Fruit fly (Drosophila melanogaster) whole organism, prepupa: ENCODE measurements around the gene CG32271.

ENCODE experiments used
- Blimp-1 ChIP-seq: fragments of 200-800 bp; sonication (Bioruptor generic); optimal IDR thresholded peaks from 3 replicates; lab custom pipeline; 2017; ENCODE audit warnings: missing biosample characterization, missing genetic modification characterization, mild to moderate bottlenecking, moderate library complexity, missing genetic modification reagents
- CG10631 ChIP-seq: fragments of 200-800 bp; sonication (Bioruptor generic); optimal IDR thresholded peaks from 2 replicates; lab custom pipeline; 2016; ENCODE audit warnings: missing biosample characterization, missing genetic modification characterization
- CG11294 ChIP-seq: fragments of 200-800 bp; sonication (Bioruptor generic); IDR thresholded peaks from 2 replicates; pipeline ENCODE4 v1.3.6; 2022; ENCODE audit warnings: missing biosample characterization, missing genetic modification characterization
- CG11902 ChIP-seq: fragments of 200-800 bp; sonication (Bioruptor generic); optimal IDR thresholded peaks from 3 replicates; lab custom pipeline; 2016; ENCODE audit warnings: missing biosample characterization, missing genetic modification characterization
- CG15336 ChIP-seq: fragments of 200-800 bp; sonication (Bioruptor generic); IDR thresholded peaks from 2 replicates; pipeline ENCODE4 v1.3.6; 2022; ENCODE audit warnings: missing biosample characterization, missing genetic modification characterization
- CG16779 ChIP-seq: fragments of 200-800 bp; sonication (Bioruptor generic); optimal IDR thresholded peaks from 3 replicates; lab custom pipeline; 2017; ENCODE audit warnings: missing biosample characterization, mild to moderate bottlenecking, missing genetic modification characterization
- CG31627 ChIP-seq: fragments of 200-800 bp; sonication (Bioruptor generic); optimal IDR thresholded peaks from 3 replicates; lab custom pipeline; 2016; ENCODE audit warnings: missing biosample characterization, missing genetic modification characterization
- CG32006 ChIP-seq: fragments of 200-800 bp; sonication (Bioruptor generic); optimal IDR thresholded peaks from 3 replicates; lab custom pipeline; 2017; ENCODE audit warnings: missing biosample characterization, mild to moderate bottlenecking, missing genetic modification characterization
- CG3919 ChIP-seq: fragments of 200-800 bp; sonication (Bioruptor generic); optimal IDR thresholded peaks from 3 replicates; lab custom pipeline; 2016; ENCODE audit warnings: missing biosample characterization, missing genetic modification characterization
- CG4318 ChIP-seq: fragments of 200-800 bp; sonication (Bioruptor generic); optimal IDR thresholded peaks from 3 replicates; lab custom pipeline; 2017; ENCODE audit warnings: missing biosample characterization, mild to moderate bottlenecking, missing genetic modification characterization
- CG7368 ChIP-seq: fragments of 200-800 bp; sonication (Bioruptor generic); optimal IDR thresholded peaks from 3 replicates; lab custom pipeline; 2016; ENCODE audit warnings: missing biosample characterization, missing genetic modification characterization
- CG8119 ChIP-seq: fragments of 200-800 bp; sonication (Bioruptor generic); IDR thresholded peaks from 3 replicates; pipeline ENCODE4 v1.3.6; 2022; ENCODE audit warnings: missing biosample characterization, missing genetic modification characterization
- CG9139 ChIP-seq: fragments of 200-800 bp; sonication (Bioruptor generic); optimal IDR thresholded peaks from 3 replicates; lab custom pipeline; 2017; ENCODE audit warnings: missing biosample characterization, mild to moderate bottlenecking, missing genetic modification characterization
- Eip78C ChIP-seq: fragments of 200-800 bp; sonication (Bioruptor generic); peaks from one replicate; lab custom pipeline; 2016; ENCODE audit warnings: missing biosample characterization, missing genetic modification characterization
- Eip93F ChIP-seq: fragments of 200-800 bp; sonication (Bioruptor generic); optimal IDR thresholded peaks from 2 replicates; lab custom pipeline; 2016; ENCODE audit warnings: missing biosample characterization, mild to moderate bottlenecking, missing genetic modification characterization
- Gug ChIP-seq: fragments of 200-800 bp; sonication (Bioruptor generic); IDR thresholded peaks from 2 replicates; pipeline ENCODE4 v1.3.6; 2022; ENCODE audit warnings: missing biosample characterization, missing genetic modification characterization
- Hr38 ChIP-seq: sonication (Bioruptor generic); optimal IDR thresholded peaks from 2 replicates; lab custom pipeline; 2016; ENCODE audit warnings: missing biosample characterization, missing genetic modification characterization
- Hr39 ChIP-seq: fragments of 200-800 bp; sonication (Bioruptor generic); optimal IDR thresholded peaks from 2 replicates; lab custom pipeline; 2016; ENCODE audit warnings: missing biosample characterization, missing genetic modification characterization
- Hr4 ChIP-seq: fragments of 200-800 bp; sonication (Bioruptor generic); optimal IDR thresholded peaks from 3 replicates; lab custom pipeline; 2016; ENCODE audit warnings: missing biosample characterization, missing genetic modification characterization
- Met ChIP-seq: fragments of 200-800 bp; sonication (Bioruptor generic); optimal IDR thresholded peaks from 3 replicates; lab custom pipeline; 2016; ENCODE audit warnings: missing biosample characterization, missing genetic modification characterization
- OdsH ChIP-seq: fragments of 200-800 bp; sonication (Bioruptor generic); optimal IDR thresholded peaks from 3 replicates; lab custom pipeline; 2016; ENCODE audit warnings: missing biosample characterization, missing genetic modification characterization
- Smox ChIP-seq: fragments of 200-800 bp; sonication (Bioruptor generic); optimal IDR thresholded peaks from 3 replicates; lab custom pipeline; 2016; ENCODE audit warnings: missing biosample characterization, missing genetic modification characterization
- Sox15 ChIP-seq: fragments of 200-800 bp; sonication (Bioruptor generic); optimal IDR thresholded peaks from 3 replicates; lab custom pipeline; 2016; ENCODE audit warnings: missing biosample characterization, missing genetic modification characterization
- acj6 ChIP-seq: fragments of 200-800 bp; sonication (Bioruptor generic); optimal IDR thresholded peaks from 3 replicates; lab custom pipeline; 2016; ENCODE audit warnings: missing biosample characterization, missing genetic modification characterization
- eg ChIP-seq: fragments of 200-800 bp; sonication (Bioruptor generic); IDR thresholded peaks from 3 replicates; pipeline ENCODE4 v1.3.6; 2022; ENCODE audit warnings: missing biosample characterization, missing genetic modification characterization
- esn ChIP-seq: fragments of 200-800 bp; sonication (Bioruptor generic); optimal IDR thresholded peaks from 2 replicates; lab custom pipeline; 2016; ENCODE audit warnings: missing biosample characterization, mild to moderate bottlenecking, missing genetic modification characterization, moderate library complexity
- lz ChIP-seq: fragments of 200-800 bp; sonication (Bioruptor generic); optimal IDR thresholded peaks from 3 replicates; lab custom pipeline; 2016; ENCODE audit warnings: missing biosample characterization, missing genetic modification characterization
- net ChIP-seq: fragments of 200-800 bp; sonication (Bioruptor generic); optimal IDR thresholded peaks from 3 replicates; lab custom pipeline; 2016; ENCODE audit warnings: missing biosample characterization, missing genetic modification characterization
- pdm3 ChIP-seq: fragments of 200-800 bp; sonication (Bioruptor generic); optimal IDR thresholded peaks from 3 replicates; lab custom pipeline; 2016; ENCODE audit warnings: missing biosample characterization, missing genetic modification characterization
- spab ChIP-seq: fragments of 200-800 bp; sonication (Bioruptor generic); optimal IDR thresholded peaks from 2 replicates; lab custom pipeline; 2017; ENCODE audit warnings: missing biosample characterization, mild to moderate bottlenecking, missing genetic modification characterization, missing genetic modification reagents
- svp ChIP-seq: fragments of 200-800 bp; sonication (Bioruptor generic); peaks from one replicate; lab custom pipeline; 2016; ENCODE audit warnings: missing biosample characterization, missing genetic modification characterization
- vri ChIP-seq: fragments of 200-800 bp; sonication (Bioruptor generic); optimal IDR thresholded peaks from 3 replicates; lab custom pipeline; 2016; ENCODE audit warnings: missing biosample characterization, mild to moderate bottlenecking, missing genetic modification characterization

CG32271 gene

dm6 chr3L:3203062-3203461 lies at the start of gene CG32271:
Gene CG32271, minus strand, starts transcription at chr3L:3203162.
- TF ChIP-seq CG15336 (GFP tag; lab: Robert Waterston, UW) (no peak), CG10631 (GFP tag; lab: Kevin White, UChicago) (no peak), CG11902 (GFP tag; lab: Kevin White, UChicago) (no peak), CG8119 (GFP tag; lab: Robert Waterston, UW) (no peak), Sox15 (GFP tag; lab: Kevin White, UChicago) (no peak), CG32006 (GFP tag; lab: Kevin White, UChicago) (no peak), pdm3 (GFP tag; lab: Kevin White, UChicago) (no peak), net (GFP tag; lab: Kevin White, UChicago) (no peak), spab (GFP tag; lab: Kevin White, UChicago) (no peak), Gug (GFP tag; lab: Robert Waterston, UW) (no peak), CG7368 (GFP tag; lab: Kevin White, UChicago) (no peak), esn (GFP tag; lab: Kevin White, UChicago) (no peak)

DNA sequence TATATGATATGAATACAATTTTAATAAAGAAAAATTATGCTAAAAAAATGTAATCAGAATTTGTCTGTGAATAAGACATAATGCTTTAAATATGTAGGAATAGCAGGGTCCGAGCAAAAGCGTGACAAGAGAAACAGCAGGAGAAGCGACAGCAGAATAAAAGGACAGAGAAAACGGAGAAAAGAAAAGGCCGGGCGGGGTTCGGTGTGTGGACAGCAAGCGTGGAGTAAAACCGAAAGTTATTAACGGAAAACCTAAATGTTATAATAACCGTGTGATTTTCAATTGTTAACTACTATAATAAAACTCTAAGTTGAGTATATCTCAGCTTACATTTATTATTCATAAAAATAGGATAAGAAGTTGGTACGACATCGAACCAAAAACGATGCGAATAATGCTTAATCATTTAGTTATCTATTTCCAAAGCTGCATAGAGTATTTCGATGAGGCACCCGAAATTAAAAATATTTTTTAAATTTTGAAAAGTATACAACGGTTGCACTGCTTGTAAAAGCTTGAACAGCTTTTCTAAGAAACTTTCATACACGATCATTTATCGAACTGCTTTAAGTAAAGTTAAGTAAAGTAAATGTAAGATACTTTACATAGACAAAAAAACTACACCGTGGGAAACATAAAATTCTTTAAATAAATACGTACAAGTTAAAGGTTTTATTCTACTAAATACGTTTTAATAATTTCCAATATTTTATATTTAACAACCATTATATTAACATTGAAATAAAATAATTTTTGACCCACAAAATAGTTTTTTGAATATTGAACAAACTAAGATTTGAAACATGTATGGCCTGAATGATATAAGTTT lies 48.9 kb upstream of the CG32271 start:
- no peak for TF ChIP-seq CG4318 (GFP tag; lab: Kevin White, UChicago)
- peak; percentile 39 for TF ChIP-seq vri
- no peak for TF ChIP-seq Met
- TF ChIP-seq lz (GFP tag; lab: Kevin White, UChicago): no peak
- TF ChIP-seq Blimp-1 (GFP tag; lab: Kevin White, UChicago): peak; percentile 64
- peak; percentile 55 for TF ChIP-seq Eip78C (GFP tag; lab: Kevin White, UChicago)
- peak; percentile 65 for TF ChIP-seq CG15336 (GFP tag; lab: Robert Waterston, UW)
- peak; percentile 37; the same call in 1 of the 3 replicates for TF ChIP-seq CG8119 (GFP tag; lab: Robert Waterston, UW)
- TF ChIP-seq svp (GFP tag; lab: Kevin White, UChicago): peak; percentile 75
- TF ChIP-seq Hr39 (GFP tag; lab: Kevin White, UChicago): no peak
- peak; percentile 67; the same call in 2 of the 3 replicates for TF ChIP-seq eg
- no peak for TF ChIP-seq CG11294

- no peak for TF ChIP-seq pdm3 (GFP tag; lab: Kevin White, UChicago)
- TF ChIP-seq Hr38 (GFP tag; lab: Kevin White, UChicago): no peak
- no peak for TF ChIP-seq CG9139 (GFP tag; lab: Kevin White, UChicago)
- peak; percentile 4 for TF ChIP-seq vri
- TF ChIP-seq Smox: peak; percentile 18
- TF ChIP-seq Eip93F: peak; percentile 79
- no peak for TF ChIP-seq Hr4 (GFP tag; lab: Kevin White, UChicago)
- no peak for TF ChIP-seq Blimp-1 (GFP tag; lab: Kevin White, UChicago)
- TF ChIP-seq Gug (GFP tag; lab: Robert Waterston, UW): no peak
- peak; percentile 6 for TF ChIP-seq OdsH
- no peak for TF ChIP-seq Met
- TF ChIP-seq CG15336 (GFP tag; lab: Robert Waterston, UW): no peak
- no peak for TF ChIP-seq CG3919 (GFP tag; lab: Kevin White, UChicago)
- no peak for TF ChIP-seq CG4318 (GFP tag; lab: Kevin White, UChicago)
- TF ChIP-seq CG16779 (tag; lab: Kevin White, UChicago): no peak
- no peak for TF ChIP-seq Sox15 (GFP tag; lab: Kevin White, UChicago)
- TF ChIP-seq svp (GFP tag; lab: Kevin White, UChicago): peak; percentile 80
- peak; percentile 27 for TF ChIP-seq net (GFP tag; lab: Kevin White, UChicago)
- TF ChIP-seq acj6 (GFP tag; lab: Kevin White, UChicago): no peak
- TF ChIP-seq CG31627 (GFP tag; lab: Kevin White, UChicago): no peak
- peak; percentile 30 for TF ChIP-seq esn (GFP tag; lab: Kevin White, UChicago)
- peak; percentile 40 for TF ChIP-seq Eip78C (GFP tag; lab: Kevin White, UChicago)
- no peak for TF ChIP-seq CG11294
- TF ChIP-seq CG10631 (GFP tag; lab: Kevin White, UChicago): no peak
- TF ChIP-seq, all 60 proteins: peak for 8
Observed at dm6 chr3L:3250922-3251658, 48.1 kb upstream of the CG32271 start.
